Fruit fly (Drosophila melanogaster) whole organism, embryonic: ENCODE measurements around the gene CG17732.

Experiments
- ATbp ChIP-seq: fragments of 200-800 bp; sonication (Bioruptor generic); optimal IDR thresholded peaks from 2 replicates; lab custom pipeline; 2017; ENCODE audit warnings: missing biosample characterization, mild to moderate bottlenecking, missing genetic modification characterization, missing genetic modification reagents
- Asciz ChIP-seq: fragments of 200-800 bp; sonication (Bioruptor generic); optimal IDR thresholded peaks from 2 replicates; lab custom pipeline; 2017; ENCODE audit warnings: missing biosample characterization, mild to moderate bottlenecking, missing genetic modification characterization, missing genetic modification reagents
- Atf6 ChIP-seq: fragments of 200-800 bp; sonication (Bioruptor generic); IDR thresholded peaks from 2 replicates; pipeline ENCODE4 v1.3.6; 2022; ENCODE audit warnings: missing biosample characterization, missing genetic modification characterization
- B-H2 ChIP-seq: fragments of 200-800 bp; sonication (Bioruptor generic); optimal IDR thresholded peaks from 2 replicates; lab custom pipeline; 2018; ENCODE audit warnings: missing biosample characterization, mild to moderate bottlenecking, missing genetic modification characterization
- BEAF-32 ChIP-seq: fragments of 200-800 bp; sonication (Bioruptor generic); optimal IDR thresholded peaks from 3 replicates; lab custom pipeline; 2017; ENCODE audit warnings: missing biosample characterization, missing genetic modification characterization, mild to moderate bottlenecking, moderate library complexity, missing genetic modification reagents
- BtbVII ChIP-seq: fragments of 200-800 bp; sonication (Bioruptor generic); optimal IDR thresholded peaks from 3 replicates; lab custom pipeline; 2017; ENCODE audit warnings: missing biosample characterization, mild to moderate bottlenecking, missing genetic modification characterization
- CG10654 ChIP-seq: fragments of 200-800 bp; sonication (Bioruptor generic); optimal IDR thresholded peaks from 2 replicates; lab custom pipeline; 2016; ENCODE audit warnings: missing biosample characterization, missing genetic modification characterization
- CG11504 ChIP-seq: fragments of 200-800 bp; sonication (Bioruptor generic); optimal IDR thresholded peaks from 3 replicates; lab custom pipeline; 2019; ENCODE audit warnings: missing biosample characterization, mild to moderate bottlenecking, missing genetic modification characterization, moderate library complexity
- CG11723 ChIP-seq: fragments of 200-800 bp; sonication (Bioruptor generic); optimal IDR thresholded peaks from 2 replicates; lab custom pipeline; 2017; ENCODE audit warnings: missing biosample characterization, mild to moderate bottlenecking, missing genetic modification characterization
- CG12391 ChIP-seq: fragments of 200-800 bp; sonication (Bioruptor generic); optimal IDR thresholded peaks from 3 replicates; lab custom pipeline; 2018; ENCODE audit warnings: missing biosample characterization, mild to moderate bottlenecking, missing genetic modification characterization, moderate library complexity
- CG12942 ChIP-seq: fragments of 200-800 bp; sonication (Bioruptor generic); optimal IDR thresholded peaks from 3 replicates; lab custom pipeline; 2016; ENCODE audit warnings: missing biosample characterization, missing genetic modification characterization
- CG13287 ChIP-seq: fragments of 200-800 bp; sonication (Bioruptor generic); IDR thresholded peaks from 2 replicates; pipeline ENCODE4 v1.3.6; 2022; ENCODE audit warnings: missing biosample characterization, missing genetic modification characterization; ENCODE audit not compliant: partially characterized antibody
- CG13424 ChIP-seq: fragments of 200-800 bp; sonication (Bioruptor generic); optimal IDR thresholded peaks from 2 replicates; lab custom pipeline; 2019; ENCODE audit warnings: missing biosample characterization, mild to moderate bottlenecking, missing genetic modification characterization, moderate library complexity
- CG1603 ChIP-seq: fragments of 200-800 bp; sonication (Bioruptor generic); optimal IDR thresholded peaks from 2 replicates; lab custom pipeline; 2019; ENCODE audit warnings: missing biosample characterization, mild to moderate bottlenecking, missing genetic modification characterization, moderate library complexity
- CG16863 ChIP-seq: fragments of 200-800 bp; sonication (Bioruptor generic); optimal IDR thresholded peaks from 3 replicates; lab custom pipeline; 2016; ENCODE audit warnings: missing biosample characterization, missing genetic modification characterization
- CG17385 ChIP-seq: fragments of 200-800 bp; sonication (Bioruptor generic); optimal IDR thresholded peaks from 3 replicates; lab custom pipeline; 2018; ENCODE audit warnings: missing biosample characterization, mild to moderate bottlenecking, missing genetic modification characterization
- CG17568 ChIP-seq: fragments of 200-800 bp; sonication (Bioruptor generic); optimal IDR thresholded peaks from 2 replicates; lab custom pipeline; 2018; ENCODE audit warnings: missing biosample characterization, mild to moderate bottlenecking, missing genetic modification characterization, moderate library complexity
- CG2120 ChIP-seq: fragments of 200-800 bp; sonication (Bioruptor generic); optimal IDR thresholded peaks from 3 replicates; lab custom pipeline; 2016; ENCODE audit warnings: missing biosample characterization, missing genetic modification characterization
- CG2199 ChIP-seq: fragments of 200-800 bp; sonication (Bioruptor generic); IDR thresholded peaks from 3 replicates; pipeline ENCODE4 v1.3.6; 2022; ENCODE audit warnings: missing biosample characterization, missing genetic modification characterization
- CG3726 ChIP-seq: fragments of 200-800 bp; sonication (Bioruptor generic); IDR thresholded peaks from 3 replicates; pipeline ENCODE4, ENCODE4 v1.3.6; 2022; ENCODE audit warnings: missing biosample characterization, missing genetic modification characterization
- CG4328 ChIP-seq: fragments of 200-800 bp; sonication (Bioruptor generic); optimal IDR thresholded peaks from 3 replicates; lab custom pipeline; 2017; ENCODE audit warnings: missing biosample characterization, missing genetic modification reagents, missing genetic modification characterization
- CG7987 ChIP-seq: fragments of 200-800 bp; sonication (Bioruptor generic); optimal IDR thresholded peaks from 2 replicates; lab custom pipeline; 2018; ENCODE audit warnings: missing biosample characterization, mild to moderate bottlenecking, missing genetic modification characterization, moderate library complexity
- CG8290 ChIP-seq, 3 experiments: fragments of 200-800 bp; sonication (Bioruptor generic); optimal IDR thresholded peaks; 2 replicates each; lab custom pipeline; 2016 to 2019; ENCODE audit warnings: missing biosample characterization in 3 of 3, missing genetic modification characterization in 3 of 3, mild to moderate bottlenecking in 2 of 3, moderate library complexity in 1 of 3
- CoRest ChIP-seq: fragments of 200-800 bp; sonication (Bioruptor generic); optimal IDR thresholded peaks from 3 replicates; lab custom pipeline; 2018; ENCODE audit warnings: missing biosample characterization, mild to moderate bottlenecking, missing genetic modification characterization, moderate library complexity
- Dip3 ChIP-seq: fragments of 200-800 bp; sonication (Bioruptor generic); optimal IDR thresholded peaks from 3 replicates; lab custom pipeline; 2016; ENCODE audit warnings: missing biosample characterization, missing genetic modification characterization
- Fer2 ChIP-seq: fragments of 200-800 bp; sonication (Bioruptor generic); optimal IDR thresholded peaks from 2 replicates; lab custom pipeline; 2018; ENCODE audit warnings: missing biosample characterization, mild to moderate bottlenecking, missing genetic modification characterization, moderate library complexity
- H15 ChIP-seq: fragments of 200-800 bp; sonication (Bioruptor generic); IDR thresholded peaks from 3 replicates; pipeline ENCODE4 v1.3.6; 2022; ENCODE audit warnings: missing biosample characterization, missing genetic modification characterization
- MESR4 ChIP-seq: fragments of 200-800 bp; sonication (Bioruptor generic); optimal IDR thresholded peaks from 2 replicates; lab custom pipeline; 2018; ENCODE audit warnings: missing biosample characterization, mild to moderate bottlenecking, missing genetic modification characterization, moderate library complexity
- Med ChIP-seq: fragments of 200-800 bp; sonication (Bioruptor generic); peaks from one replicate; lab custom pipeline; 2016; ENCODE audit warnings: missing biosample characterization, missing genetic modification characterization, mild to moderate bottlenecking, inconsistent platforms, moderate library complexity
- amos ChIP-seq: fragments of 200-800 bp; sonication (Bioruptor generic); IDR thresholded peaks from 2 replicates; pipeline ENCODE4 v1.3.6; 2022; ENCODE audit warnings: missing biosample characterization, missing genetic modification characterization; ENCODE audit not compliant: partially characterized antibody
- dimm ChIP-seq: fragments of 200-800 bp; sonication (Bioruptor generic); IDR thresholded peaks from 2 replicates; pipeline ENCODE4 v1.3.6; 2022; ENCODE audit warnings: missing biosample characterization, missing genetic modification characterization
- gcm ChIP-seq: fragments of 200-800 bp; sonication (Bioruptor generic); optimal IDR thresholded peaks from 2 replicates; lab custom pipeline; 2019; ENCODE audit warnings: missing biosample characterization, mild to moderate bottlenecking, missing genetic modification characterization, moderate library complexity
- gem ChIP-seq: fragments of 200-800 bp; sonication (Bioruptor generic); optimal IDR thresholded peaks from 2 replicates; lab custom pipeline; 2019; ENCODE audit warnings: missing biosample characterization, mild to moderate bottlenecking, missing genetic modification characterization, moderate library complexity
- row ChIP-seq: fragments of 200-800 bp; sonication (Bioruptor generic); IDR thresholded peaks from 3 replicates; pipeline ENCODE4 v1.3.6; 2022; ENCODE audit warnings: missing biosample characterization, missing genetic modification characterization
- scrt ChIP-seq: fragments of 200-800 bp; sonication (Bioruptor generic); optimal IDR thresholded peaks from 2 replicates; lab custom pipeline; 2018; ENCODE audit warnings: missing biosample characterization, mild to moderate bottlenecking, missing genetic modification characterization, moderate library complexity
- sens ChIP-seq: fragments of 200-800 bp; sonication (Bioruptor generic); peaks from one replicate; lab custom pipeline; 2016; ENCODE audit warnings: missing biosample characterization, missing genetic modification characterization
- unpg ChIP-seq: fragments of 200-800 bp; sonication (Bioruptor generic); optimal IDR thresholded peaks from 3 replicates; lab custom pipeline; 2018; ENCODE audit warnings: missing biosample characterization, mild to moderate bottlenecking, missing genetic modification characterization, moderate library complexity
- vfl ChIP-seq: fragments of 200-800 bp; sonication (Bioruptor generic); optimal IDR thresholded peaks from 2 replicates; lab custom pipeline; 2016; ENCODE audit warnings: missing biosample characterization, missing genetic modification characterization

Gene CG17732

DNA sequence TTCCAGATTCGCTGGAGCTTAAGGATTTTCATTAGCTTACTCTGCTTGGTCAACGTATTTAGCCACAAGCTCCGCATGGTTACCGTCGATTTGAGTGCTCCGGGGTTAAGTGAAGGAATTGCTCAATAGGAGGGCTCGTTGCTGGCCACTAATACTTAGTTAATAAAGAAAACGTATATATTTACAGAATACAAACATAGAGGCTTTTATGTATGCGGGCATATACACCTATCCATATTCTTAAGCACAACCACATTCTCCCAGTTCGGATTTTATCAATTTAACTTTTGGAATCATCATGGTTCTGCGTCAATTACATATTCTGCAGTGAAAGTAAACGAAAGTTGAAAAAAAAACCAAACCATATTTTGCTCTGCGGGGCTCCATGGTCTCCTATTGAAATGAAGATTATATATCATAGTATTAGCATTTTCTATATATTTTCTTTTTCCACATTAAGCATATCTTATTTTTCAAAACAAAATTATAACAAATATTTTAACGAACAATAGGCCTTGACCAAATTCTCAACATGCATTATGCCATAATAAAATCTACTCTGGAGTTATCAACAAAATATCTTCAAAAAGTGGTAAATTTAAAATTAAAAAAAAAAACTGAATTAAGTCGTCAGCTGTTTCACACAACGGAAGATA lies 18.7 kb downstream of the CG17732 start, which contains the start of the genes Tom20 and Gabat (continued):
- TF ChIP-seq BEAF-32 (GFP tag; lab: Kevin White, UChicago) = no peak
- TF ChIP-seq CG11723 (GFP tag; lab: Kevin White, UChicago) = peak; percentile 31
- TF ChIP-seq Fer2 = peak; percentile 28
- no peak for TF ChIP-seq CG8290 (GFP tag; optimal IDR thresholded peaks at IDR 0.05; lab: Kevin White, UChicago)
- peak in 1 of 2 experiments; percentile 6 for TF ChIP-seq CG8290 (tag; optimal IDR thresholded peaks at IDR 0.05; lab: Kevin White, UChicago)
- peak; percentile 34 for TF ChIP-seq CG1603
- TF ChIP-seq row = peak; percentile 48
- no peak for TF ChIP-seq amos (GFP tag; lab: Robert Waterston, UW)
- no peak for TF ChIP-seq CG16863 (GFP tag; lab: Kevin White, UChicago)
- TF ChIP-seq CG17385 (GFP tag; lab: Kevin White, UChicago) = peak; percentile 15
- peak; percentile 5 for TF ChIP-seq unpg (GFP tag; lab: Kevin White, UChicago)
- TF ChIP-seq scrt (GFP tag; lab: Kevin White, UChicago) = no peak
- TF ChIP-seq MESR4 (GFP tag; lab: Kevin White, UChicago) = peak; percentile 41
- no peak for TF ChIP-seq vfl
- TF ChIP-seq CG12391 (tag; lab: Kevin White, UChicago) = peak; percentile 4
- peak; percentile 8 for TF ChIP-seq CG11504 (tag; lab: Kevin White, UChicago)
- TF ChIP-seq gcm = peak; percentile 51
- TF ChIP-seq CG4328 (GFP tag; lab: Kevin White, UChicago) = no peak
- TF ChIP-seq CG17568 (GFP tag; lab: Kevin White, UChicago) = peak; percentile 6
- 0 out of 2 replicates have a peak, but pooled peaks have one; percentile 18 for TF ChIP-seq Atf6
- TF ChIP-seq CG2199 = no peak
- no peak for TF ChIP-seq CG13287 (GFP tag; lab: Robert Waterston, UW)
- TF ChIP-seq ATbp (GFP tag; lab: Kevin White, UChicago) = no peak
- TF ChIP-seq CG10654 (GFP tag; lab: Kevin White, UChicago) = peak; percentile 38
- TF ChIP-seq Med (GFP tag; lab: Kevin White, UChicago) = peak; percentile 22
- TF ChIP-seq BtbVII = peak; percentile 4
- TF ChIP-seq Dip3 (GFP tag; lab: Kevin White, UChicago) = no peak
- TF ChIP-seq CG12942 (GFP tag; lab: Kevin White, UChicago) = no peak
- no peak for TF ChIP-seq CG7987 (GFP tag; lab: Kevin White, UChicago)
- no peak for TF ChIP-seq CG3726 (GFP tag; lab: Robert Waterston, UW)
- no peak for TF ChIP-seq dimm (GFP tag; lab: Robert Waterston, UW)
- no peak for TF ChIP-seq H15 (GFP tag; lab: Robert Waterston, UW)
- TF ChIP-seq CoRest (tag; lab: Kevin White, UChicago) = peak; percentile 8
- TF ChIP-seq Asciz (GFP tag; lab: Kevin White, UChicago) = peak; percentile 35
- TF ChIP-seq CG2120 (GFP tag; lab: Kevin White, UChicago) = peak; percentile 4
- TF ChIP-seq sens = peak; percentile 69
- peak; percentile 11 for TF ChIP-seq CG13424
- peak; percentile 3 for TF ChIP-seq gem (tag; lab: Kevin White, UChicago)
- TF ChIP-seq B-H2 (GFP tag; lab: Kevin White, UChicago) = peak; percentile 42
